Worm (Caenorhabditis elegans) whole organism, L2 larva: ENCODE data around the gene W06A7.2.

ENCODE experiments used
- R02D3.7 ChIP-seq: fragments of 150-350 bp; optimal IDR thresholded peaks from 2 replicates; lab custom pipeline; 2014; ENCODE audit warnings: missing biosample characterization, missing genetic modification characterization
- ZK546.5 ChIP-seq: sonication (generic microtip); optimal IDR thresholded peaks from 2 replicates; lab custom pipeline; 2017; ENCODE audit warnings: missing biosample characterization, missing genetic modification characterization
- dmd-4 ChIP-seq: sonication (generic microtip); optimal IDR thresholded peaks from 2 replicates; lab custom pipeline; 2017; ENCODE audit warnings: missing biosample characterization, missing genetic modification characterization
- fos-1 ChIP-seq: fragments of 150-350 bp; optimal IDR thresholded peaks from 2 replicates; lab custom pipeline; 2014; ENCODE audit warnings: missing biosample characterization, missing genetic modification characterization
- lin-13 ChIP-seq: fragments of 150-350 bp; optimal IDR thresholded peaks from 2 replicates; lab custom pipeline; 2014; ENCODE audit warnings: missing biosample characterization, missing genetic modification reagents, missing genetic modification characterization
- mdl-1 ChIP-seq, 2 experiments: fragments of 150-350 bp in 1 of 2; sonication (generic microtip) in 1 of 2; optimal IDR thresholded peaks; 2 replicates each; lab custom pipeline; 2017; ENCODE audit warnings: missing biosample characterization in 2 of 2, missing genetic modification characterization in 2 of 2
- nhr-21 ChIP-seq: fragments of 150-350 bp; optimal IDR thresholded peaks from 2 replicates; lab custom pipeline; 2014; ENCODE audit warnings: missing biosample characterization, missing genetic modification characterization
- nhr-25 ChIP-seq: fragments of 150-350 bp; sonication (generic microtip); optimal IDR thresholded peaks from 3 replicates; lab custom pipeline; 2014; ENCODE audit warnings: missing biosample characterization, missing genetic modification characterization
- nhr-77 ChIP-seq: fragments of 150-350 bp; optimal IDR thresholded peaks from 2 replicates; lab custom pipeline; 2014; ENCODE audit warnings: missing biosample characterization, missing genetic modification characterization
- unc-62 ChIP-seq: fragments of 150-350 bp; optimal IDR thresholded peaks from 2 replicates; lab custom pipeline; 2014; ENCODE audit warnings: missing biosample characterization, missing genetic modification reagents, missing genetic modification characterization
- ztf-11 ChIP-seq: sonication (generic microtip); optimal IDR thresholded peaks from 2 replicates; lab custom pipeline; 2017; ENCODE audit warnings: missing biosample characterization, missing genetic modification characterization

- TF ChIP-seq unc-62 (GFP tag; lab: Kevin White, UChicago) = no peak
- TF ChIP-seq nhr-25 (tag; lab: Kevin White, UChicago) = no peak
- TF ChIP-seq lin-13 (GFP tag; lab: Kevin White, UChicago) = no peak
- TF ChIP-seq nhr-77 (tag; lab: Kevin White, UChicago) = no peak
- TF ChIP-seq dmd-4 = no peak
- TF ChIP-seq ztf-11 = no peak
- no peak for TF ChIP-seq ZK546.5 (tag; lab: Kevin White, UChicago)
- TF ChIP-seq fos-1 (tag; lab: Kevin White, UChicago) = no peak
- no peak for TF ChIP-seq mdl-1 (tag; optimal IDR thresholded peaks at IDR 0.05; lab: Kevin White, UChicago)
- TF ChIP-seq R02D3.7 (tag; lab: Kevin White, UChicago) = no peak
- no peak for TF ChIP-seq nhr-21 (tag; lab: Kevin White, UChicago)
Observed at ce11 chrV:14784160-14784774, 37.4 kb upstream of the W06A7.2 start, which contains the start of gene Y50E8A.12.
